Worm (Caenorhabditis elegans): ENCODE results near the gene F53B3.5.

Gene F53B3.5

ce11 chrX:2890041-2890650, 10.8 kb upstream of the F53B3.5 start:
- TF ChIP-seq sea-2 (GFP tag; optimal IDR thresholded peaks at IDR 0.05) (no peak), nhr-23 (tag; optimal IDR thresholded peaks at IDR 0.05) (peak; percentile 57), egl-5 (tag; optimal IDR thresholded peaks at IDR 0.05) (no peak), ama-1 (optimal IDR thresholded peaks at IDR 0.05) (peak; percentile 51), fos-1 (tag; optimal IDR thresholded peaks at IDR 0.05) (no peak), ceh-9 (tag; optimal IDR thresholded peaks at IDR 0.05) (no peak), nhr-43 (tag; optimal IDR thresholded peaks at IDR 0.05; ENCODE audit: poor library complexity, severe bottlenecking) (peak; percentile 72), nhr-237 (tag; optimal IDR thresholded peaks at IDR 0.05) (no peak)

DNA sequence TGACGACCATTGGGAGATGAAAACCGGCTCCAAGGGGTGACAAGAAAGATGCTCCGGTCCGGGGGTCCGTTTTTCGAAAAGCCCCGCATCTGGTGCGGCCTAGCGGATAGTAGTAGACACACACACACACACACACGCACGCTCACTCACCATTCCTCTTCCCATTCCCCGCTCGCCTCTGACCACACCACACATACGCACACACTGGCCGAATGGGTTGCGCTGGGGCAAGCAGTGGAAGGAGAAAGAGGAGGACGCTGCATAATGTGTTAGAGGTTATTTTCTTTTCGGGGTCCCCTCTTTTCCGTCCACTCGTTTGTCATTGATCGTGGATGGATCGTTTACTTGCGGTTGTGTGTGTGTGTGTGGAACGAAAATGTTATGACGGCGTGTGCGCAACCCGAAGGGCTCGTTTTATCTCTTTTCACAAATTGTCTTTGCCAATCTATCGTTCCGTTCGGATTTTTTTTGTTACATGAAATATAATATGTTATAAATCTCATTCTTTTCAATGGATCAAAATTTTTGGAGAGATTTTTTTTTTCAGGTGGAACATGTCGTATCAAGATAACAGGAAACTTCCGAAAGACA, 6.0 kb upstream of the F53B3.5 start, which contains the start of gene vang-1:
Gene vang-1 (plus strand): TSS at position 541 of the 591 bp plus-strand sequence.
- TF ChIP-seq jun-1 (tag; optimal IDR thresholded peaks at IDR 0.05) = no peak
- no peak for TF ChIP-seq eor-1 (tag; optimal IDR thresholded peaks at IDR 0.05)
- no peak for TF ChIP-seq nhr-237 (tag; optimal IDR thresholded peaks at IDR 0.05)
- no peak for TF ChIP-seq unc-62 (GFP tag; optimal IDR thresholded peaks at IDR 0.05)
- no peak for TF ChIP-seq elt-1 (tag; optimal IDR thresholded peaks at IDR 0.05)
- no peak for TF ChIP-seq nhr-76 (tag; optimal IDR thresholded peaks at IDR 0.05)
- TF ChIP-seq lin-39 (tag; optimal IDR thresholded peaks at IDR 0.05) = peak; percentile 82
- peak; percentile 58 for TF ChIP-seq egl-5 (tag; optimal IDR thresholded peaks at IDR 0.05)
- no peak for TF ChIP-seq mml-1 (tag; optimal IDR thresholded peaks at IDR 0.05)
- no peak for TF ChIP-seq fkh-10 (GFP tag; optimal IDR thresholded peaks at IDR 0.05)
- no peak for TF ChIP-seq tbx-2 (tag; optimal IDR thresholded peaks at IDR 0.05)
- TF ChIP-seq hmg-11 (tag; optimal IDR thresholded peaks at IDR 0.05) = peak; percentile 53
- TF ChIP-seq ceh-16 (tag; optimal IDR thresholded peaks at IDR 0.05) = no peak
- TF ChIP-seq zag-1 (tag; optimal IDR thresholded peaks at IDR 0.05) = no peak
- no peak for TF ChIP-seq fkh-2 (tag; optimal IDR thresholded peaks at IDR 0.05)
- peak; percentile 35 for TF ChIP-seq lsy-12 (tag; optimal IDR thresholded peaks at IDR 0.05)
- TF ChIP-seq nhr-28 (tag; optimal IDR thresholded peaks at IDR 0.05) = no peak
- TF ChIP-seq aly-2 (tag; optimal IDR thresholded peaks at IDR 0.05) = no peak
- TF ChIP-seq nfya-1 (tag; optimal IDR thresholded peaks at IDR 0.05; ENCODE audit: insufficient read depth) = peak; percentile 52
- no peak for TF ChIP-seq elt-3 (tag; optimal IDR thresholded peaks at IDR 0.05)
- no peak for TF ChIP-seq nhr-23 (tag; optimal IDR thresholded peaks at IDR 0.05)
- TF ChIP-seq R02D3.7 (tag; optimal IDR thresholded peaks at IDR 0.05) = no peak
- TF ChIP-seq fos-1 (tag; optimal IDR thresholded peaks at IDR 0.05) = no peak
- TF ChIP-seq sea-2 (GFP tag; optimal IDR thresholded peaks at IDR 0.05) = no peak
- TF ChIP-seq ama-1 (optimal IDR thresholded peaks at IDR 0.05) = no peak
- TF ChIP-seq ceh-9 (tag; optimal IDR thresholded peaks at IDR 0.05) = no peak
- no peak for TF ChIP-seq nhr-43 (tag; optimal IDR thresholded peaks at IDR 0.05; ENCODE audit: poor library complexity, severe bottlenecking)
- no peak for TF ChIP-seq snpc-4 (tag; optimal IDR thresholded peaks at IDR 0.05)
- no peak for TF ChIP-seq ztf-4 (tag; optimal IDR thresholded peaks at IDR 0.05)

ce11 chrX:2877433-2877832, 1.9 kb downstream of the F53B3.5 start:
- TF ChIP-seq skn-1 (tag; optimal IDR thresholded peaks at IDR 0.05) (no peak), sea-2 (GFP tag; optimal IDR thresholded peaks at IDR 0.05) (no peak), hmg-11 (tag; optimal IDR thresholded peaks at IDR 0.05) (no peak), unc-62 (GFP tag; optimal IDR thresholded peaks at IDR 0.05) (no peak), pha-4 (tag; optimal IDR thresholded peaks at IDR 0.05) (no peak), elt-3 (tag; optimal IDR thresholded peaks at IDR 0.05) (no peak), nhr-67 (tag; optimal IDR thresholded peaks at IDR 0.05) (no peak)

DNA sequence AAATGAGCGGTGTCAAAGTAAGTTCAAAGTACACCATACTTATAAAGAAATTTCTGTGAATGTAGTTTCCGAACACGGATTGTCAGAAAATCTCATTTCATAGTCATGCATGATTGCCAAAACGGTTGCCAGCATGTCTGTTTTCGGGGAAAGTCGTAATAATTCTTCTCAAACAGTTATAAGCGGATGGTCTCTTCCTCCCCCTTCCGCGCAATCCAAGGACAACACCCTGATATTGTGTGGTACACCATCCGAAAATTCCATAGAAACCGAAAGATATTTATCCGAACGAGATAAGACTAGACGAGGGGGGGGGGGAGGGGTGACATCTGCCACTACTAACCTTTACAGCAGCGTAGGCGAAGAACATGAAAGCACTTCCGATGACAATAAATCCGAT, 4.8 kb downstream of the F53B3.5 start:
- no peak for TF ChIP-seq lin-15B (tag; optimal IDR thresholded peaks at IDR 0.05)
- TF ChIP-seq nhr-25 (tag; optimal IDR thresholded peaks at IDR 0.05) = no peak
- TF ChIP-seq ZK546.5 (tag; optimal IDR thresholded peaks at IDR 0.05) = no peak
- no peak for TF ChIP-seq unc-62 (GFP tag; optimal IDR thresholded peaks at IDR 0.05)
- TF ChIP-seq sea-2 (GFP tag; optimal IDR thresholded peaks at IDR 0.05) = no peak
- TF ChIP-seq unc-39 (tag; optimal IDR thresholded peaks at IDR 0.05) = no peak
- no peak for TF ChIP-seq nhr-76 (tag; optimal IDR thresholded peaks at IDR 0.05)
- no peak for TF ChIP-seq nhr-23 (tag; optimal IDR thresholded peaks at IDR 0.05)
- no peak for TF ChIP-seq fkh-10 (GFP tag; optimal IDR thresholded peaks at IDR 0.05)
- TF ChIP-seq ceh-82 (tag; optimal IDR thresholded peaks at IDR 0.05) = no peak
- TF ChIP-seq elt-3 (tag; optimal IDR thresholded peaks at IDR 0.05) = no peak
- no peak for TF ChIP-seq ztf-4 (tag; optimal IDR thresholded peaks at IDR 0.05)
- no peak for TF ChIP-seq nhr-11 (tag; optimal IDR thresholded peaks at IDR 0.05)
- no peak for TF ChIP-seq elt-1 (tag; optimal IDR thresholded peaks at IDR 0.05)
- no peak for TF ChIP-seq egl-5 (tag; optimal IDR thresholded peaks at IDR 0.05)
- no peak for TF ChIP-seq pha-4 (tag; optimal IDR thresholded peaks at IDR 0.05)
- TF ChIP-seq ama-1 (optimal IDR thresholded peaks at IDR 0.05) = no peak
- TF ChIP-seq nhr-67 (tag; optimal IDR thresholded peaks at IDR 0.05) = no peak
- no peak for TF ChIP-seq eor-1 (tag; optimal IDR thresholded peaks at IDR 0.05)
